Fruit fly (Drosophila melanogaster): Measurements from ENCODE around the gene CG45080.

CG45080 gene

dm6 chr3R:13366561-13367518 is 47.8 kb upstream of the CG45080 start, which contains the start of gene Elp6 (continued):
- peak; percentile 49 for TF ChIP-seq fd96Cb (tag; optimal IDR thresholded peaks at IDR 0.05)
- TF ChIP-seq shn (GFP tag; optimal IDR thresholded peaks at IDR 0.05): peak; percentile 49
- TF ChIP-seq lilli (GFP tag; optimal IDR thresholded peaks at IDR 0.05): peak; percentile 69
- peak; percentile 4 for TF ChIP-seq CG30431 (GFP tag; optimal IDR thresholded peaks at IDR 0.05)
- TF ChIP-seq CG31441 (GFP tag; IDR thresholded peaks at IDR 0.05): peak; percentile 75; the same call in 1 of the 2 replicates
- peak; percentile 52; the same call in 1 of the 2 replicates for TF ChIP-seq CG1024 (GFP tag; IDR thresholded peaks at IDR 0.05)
- TF ChIP-seq CG34422 (GFP tag; IDR thresholded peaks at IDR 0.05): peak; percentile 61
- peak; percentile 67 for TF ChIP-seq CG13424 (tag; optimal IDR thresholded peaks at IDR 0.05)
- peak; percentile 79 for TF ChIP-seq CG4424 (GFP tag; optimal IDR thresholded peaks at IDR 0.05)
- no peak for TF ChIP-seq wdn (GFP tag; IDR thresholded peaks at IDR 0.05)
- TF ChIP-seq CG42726 (GFP tag; IDR thresholded peaks at IDR 0.05; ENCODE audit: partially characterized antibody): no peak
- peak; percentile 43 for TF ChIP-seq CG13624 (GFP tag; optimal IDR thresholded peaks at IDR 0.05)
- no peak for TF ChIP-seq sd (tag; optimal IDR thresholded peaks at IDR 0.05)
- peak; percentile 33 for TF ChIP-seq trh (GFP tag; optimal IDR thresholded peaks at IDR 0.05)
- peak; percentile 48 for TF ChIP-seq Blimp-1 (GFP tag; optimal IDR thresholded peaks at IDR 0.05)
- peak; percentile 57 for TF ChIP-seq CG15514 (GFP tag; optimal IDR thresholded peaks at IDR 0.05)
- TF ChIP-seq CG3838 (GFP tag; optimal IDR thresholded peaks at IDR 0.05): no peak
- no peak for TF ChIP-seq her (GFP tag; optimal IDR thresholded peaks at IDR 0.05)
- no peak for TF ChIP-seq CG4360 (GFP tag; IDR thresholded peaks at IDR 0.05)
- TF ChIP-seq CG11456 (GFP tag; IDR thresholded peaks at IDR 0.05): peak; percentile 77; the same call in 2 of the 3 replicates
- peak; percentile 71 for TF ChIP-seq caup (GFP tag; optimal IDR thresholded peaks at IDR 0.05; ENCODE audit: severe bottlenecking)
- peak; percentile 51 for TF ChIP-seq ttk (GFP tag; IDR thresholded peaks at IDR 0.05)
- TF ChIP-seq seq (GFP tag; IDR thresholded peaks at IDR 0.05): peak; percentile 46; the same call in 1 of the 2 replicates
- TF ChIP-seq CG15073 (GFP tag; optimal IDR thresholded peaks at IDR 0.05): no peak
- TF ChIP-seq CG10209 (GFP tag; optimal IDR thresholded peaks at IDR 0.05): peak; percentile 73
- TF ChIP-seq sens-2 (GFP tag; IDR thresholded peaks at IDR 0.05): no peak
- TF ChIP-seq so (GFP tag; IDR thresholded peaks at IDR 0.05): peak; percentile 36; the same call in 1 of the 3 replicates
- TF ChIP-seq dpn (GFP tag; optimal IDR thresholded peaks at IDR 0.05): peak; percentile 42 to 72
- peak; percentile 16 for TF ChIP-seq btn (GFP tag; optimal IDR thresholded peaks at IDR 0.05)
- TF ChIP-seq row (GFP tag; IDR thresholded peaks at IDR 0.05): peak; percentile 62
- no peak for TF ChIP-seq B-H2 (GFP tag; optimal IDR thresholded peaks at IDR 0.05)
- TF ChIP-seq CG1233 (GFP tag; optimal IDR thresholded peaks at IDR 0.05): peak; percentile 70
- TF ChIP-seq CG11247 (GFP tag; IDR thresholded peaks at IDR 0.05): peak; percentile 55
- no peak for TF ChIP-seq toy (GFP tag; IDR thresholded peaks at IDR 0.05)
- TF ChIP-seq sc (optimal IDR thresholded peaks at IDR 0.05): no peak
- TF ChIP-seq sc (GFP tag; optimal IDR thresholded peaks at IDR 0.05): peak; percentile 43
- TF ChIP-seq Vsx1 (GFP tag; optimal IDR thresholded peaks at IDR 0.05): peak; percentile 38
- TF ChIP-seq Deaf1 (tag; optimal IDR thresholded peaks at IDR 0.05): peak; percentile 37
- TF ChIP-seq cad (GFP tag; optimal IDR thresholded peaks at IDR 0.05): no peak
- TF ChIP-seq eyg (GFP tag; optimal IDR thresholded peaks at IDR 0.05): peak; percentile 52
- TF ChIP-seq CG12942 (GFP tag; optimal IDR thresholded peaks at IDR 0.05): peak; percentile 32
- no peak for TF ChIP-seq CG7987 (GFP tag; optimal IDR thresholded peaks at IDR 0.05)
- TF ChIP-seq gcm2 (GFP tag; optimal IDR thresholded peaks at IDR 0.05): peak; percentile 49
- TF ChIP-seq CG17612 (GFP tag; IDR thresholded peaks at IDR 0.05): 0 out of 2 replicates have a peak, but pooled peaks have one; percentile 10
- TF ChIP-seq CG6654 (GFP tag; optimal IDR thresholded peaks at IDR 0.05): peak; percentile 34
- peak; percentile 52 for TF ChIP-seq ap (GFP tag; IDR thresholded peaks at IDR 0.05)
- TF ChIP-seq esg (GFP tag; conservative IDR thresholded peaks at IDR 0.05): peak; percentile 64
- TF ChIP-seq CG1602 (GFP tag; optimal IDR thresholded peaks at IDR 0.05): peak; percentile 67
- TF ChIP-seq CG2678 (tag; optimal IDR thresholded peaks at IDR 0.05): peak; percentile 85
